Fruit fly (Drosophila melanogaster): ENCODE results near the gene mRpL1.

- no peak for TF ChIP-seq CG10274 (GFP tag; optimal IDR thresholded peaks at IDR 0.05)
- TF ChIP-seq CG10267 (tag; optimal IDR thresholded peaks at IDR 0.05) = no peak
- TF ChIP-seq cato (GFP tag; optimal IDR thresholded peaks at IDR 0.05; ENCODE audit: borderline replicate concordance) = no peak
- TF ChIP-seq CG18599 (GFP tag; optimal IDR thresholded peaks at IDR 0.05) = no peak
- no peak for TF ChIP-seq unc-4 (GFP tag; IDR thresholded peaks at IDR 0.05; ENCODE audit: partially characterized antibody)
- no peak for TF ChIP-seq CG4328 (GFP tag; optimal IDR thresholded peaks at IDR 0.05)
- no peak for TF ChIP-seq Atf-2 (GFP tag; optimal IDR thresholded peaks at IDR 0.05)
- TF ChIP-seq Lhr (GFP tag; optimal IDR thresholded peaks at IDR 0.05) = no peak
These were observed 39.6 kb upstream of the mRpL1 start for dm6 chr3R:8261634-8262033.
